Worm (Caenorhabditis elegans): ENCODE data around the gene C27A2.7.

The C27A2.7 gene

DNA sequence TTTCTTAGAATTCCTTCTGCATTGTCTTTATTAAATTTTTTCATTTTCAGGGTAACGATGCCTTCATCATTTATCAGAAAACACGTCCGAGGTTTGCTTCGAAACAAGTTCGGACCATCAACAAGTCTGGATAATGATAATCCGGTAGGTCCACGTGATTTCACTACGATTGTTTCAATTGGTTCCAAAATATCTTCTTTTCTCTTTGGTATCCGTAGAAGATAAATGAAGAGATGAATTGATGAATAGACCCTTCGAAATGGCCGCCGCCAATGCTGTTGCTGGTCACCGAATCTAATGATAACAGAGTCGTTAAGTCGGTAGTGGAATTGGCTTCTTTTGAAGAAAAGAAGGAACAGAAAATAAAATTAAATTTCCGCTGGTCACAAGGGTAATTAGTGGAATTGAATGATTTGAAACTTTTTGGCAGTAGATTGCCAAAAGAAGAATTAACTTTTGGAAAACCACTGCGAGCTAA lies 21.3 kb downstream of the C27A2.7 start, which contains the start of gene F33G12.6:
Gene F33G12.6, plus strand, starts transcription at position 51 of the 478 bp plus-strand sequence.
- TF ChIP-seq nhr-12 (tag; optimal IDR thresholded peaks at IDR 0.05) (no peak), ces-1 (GFP tag; optimal IDR thresholded peaks at IDR 0.05) (peak; percentile 17)

ce11 chrII:5049249-5049648 lies 21.9 kb downstream of the C27A2.7 start:
- TF ChIP-seq lin-13 (tag; optimal IDR thresholded peaks at IDR 0.05) (no peak), sptf-1 (tag; optimal IDR thresholded peaks at IDR 0.05) (no peak), unc-39 (tag; optimal IDR thresholded peaks at IDR 0.05) (no peak), mls-2 (tag; optimal IDR thresholded peaks at IDR 0.05) (no peak), nhr-237 (tag; optimal IDR thresholded peaks at IDR 0.05) (no peak), snpc-4 (tag; optimal IDR thresholded peaks at IDR 0.05) (no peak), ces-1 (GFP tag; optimal IDR thresholded peaks at IDR 0.05) (no peak), ceh-83 (GFP tag; optimal IDR thresholded peaks at IDR 0.05) (no peak), cnd-1 (tag; optimal IDR thresholded peaks at IDR 0.05) (no peak), ham-2 (GFP tag; optimal IDR thresholded peaks at IDR 0.05) (no peak), unc-120 (tag; optimal IDR thresholded peaks at IDR 0.05; ENCODE audit: poor library complexity, severe bottlenecking) (no peak), unc-62 (GFP tag; optimal IDR thresholded peaks at IDR 0.05) (no peak), flh-1 (GFP tag; optimal IDR thresholded peaks at IDR 0.05) (no peak), pha-4 (tag; optimal IDR thresholded peaks at IDR 0.05) (no peak), drap-1 (GFP tag; optimal IDR thresholded peaks at IDR 0.05) (no peak), ceh-39 (tag; optimal IDR thresholded peaks at IDR 0.05) (no peak), zip-8 (tag; optimal IDR thresholded peaks at IDR 0.05) (no peak), tbx-8 (GFP tag; optimal IDR thresholded peaks at IDR 0.05) (no peak), ceh-43 (GFP tag; optimal IDR thresholded peaks at IDR 0.05) (no peak), lsy-2 (tag; optimal IDR thresholded peaks at IDR 0.05) (no peak)

DNA sequence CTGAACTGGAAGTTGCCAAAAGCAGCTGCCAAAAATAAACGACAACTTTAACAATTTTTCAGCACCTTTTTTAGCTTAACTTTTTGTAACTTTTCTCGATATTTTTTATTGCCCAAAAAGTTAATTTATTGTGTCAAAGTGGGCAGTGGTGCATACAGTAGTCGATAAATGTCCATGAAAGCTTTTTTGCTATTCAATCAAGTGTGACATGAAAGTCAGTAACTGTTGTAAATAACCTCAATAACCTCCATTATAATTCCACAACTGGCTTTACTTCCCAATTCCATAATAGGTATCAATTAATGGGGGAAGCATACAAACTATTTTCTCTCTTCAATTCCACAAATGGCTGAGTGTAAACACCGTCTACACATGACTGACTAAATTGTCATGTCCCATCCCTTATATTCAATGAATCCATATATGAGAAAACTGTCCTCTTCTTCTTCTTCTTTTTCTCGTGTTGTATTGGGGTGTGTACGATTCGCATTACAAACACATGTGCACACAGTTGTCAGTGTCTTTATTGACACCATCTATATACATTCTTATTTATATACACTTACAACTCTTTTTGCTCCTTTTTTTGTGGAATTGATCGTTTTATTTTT lies 22.9 kb downstream of the C27A2.7 start:
- TF ChIP-seq ceh-39 (tag; optimal IDR thresholded peaks at IDR 0.05): no peak
- no peak for TF ChIP-seq elt-1 (tag; optimal IDR thresholded peaks at IDR 0.05; ENCODE audit: borderline replicate concordance, insufficient read depth)
- no peak for TF ChIP-seq flh-1 (GFP tag; optimal IDR thresholded peaks at IDR 0.05)
- no peak for TF ChIP-seq ceh-43 (GFP tag; optimal IDR thresholded peaks at IDR 0.05)
- TF ChIP-seq zip-8 (tag; optimal IDR thresholded peaks at IDR 0.05): no peak
- TF ChIP-seq sem-2 (GFP tag; optimal IDR thresholded peaks at IDR 0.05): no peak

DNA sequence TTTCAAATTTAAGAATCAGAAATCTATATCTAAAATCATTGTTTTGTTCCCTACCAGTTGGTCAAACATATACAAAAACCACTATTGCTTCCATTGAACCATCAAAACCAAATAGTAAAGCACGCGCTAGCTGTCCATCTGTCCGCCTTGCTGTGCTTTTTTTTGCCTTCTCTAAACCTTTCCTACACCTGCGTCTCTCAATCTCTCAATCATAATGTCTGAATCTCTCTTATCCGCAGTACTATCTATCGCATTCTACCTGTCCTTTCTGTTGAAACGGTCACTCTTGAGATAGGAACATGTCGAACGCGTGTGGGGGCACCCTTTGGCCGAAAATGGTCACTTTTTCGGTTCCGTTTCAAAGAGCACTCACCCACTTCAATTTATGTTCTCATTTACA lies 23.9 kb downstream of the C27A2.7 start:
- TF ChIP-seq elt-1 (tag; optimal IDR thresholded peaks at IDR 0.05; ENCODE audit: borderline replicate concordance, insufficient read depth): no peak
- TF ChIP-seq ceh-43 (GFP tag; optimal IDR thresholded peaks at IDR 0.05): no peak
- TF ChIP-seq unc-62 (GFP tag; optimal IDR thresholded peaks at IDR 0.05): peak; percentile 6
- TF ChIP-seq elt-3 (tag; optimal IDR thresholded peaks at IDR 0.05): no peak
- TF ChIP-seq nhr-2 (tag; optimal IDR thresholded peaks at IDR 0.05): peak; percentile 60
- TF ChIP-seq ham-2 (GFP tag; optimal IDR thresholded peaks at IDR 0.05): peak; percentile 2
- TF ChIP-seq nhr-237 (tag; optimal IDR thresholded peaks at IDR 0.05): no peak
- no peak for TF ChIP-seq sptf-1 (tag; optimal IDR thresholded peaks at IDR 0.05)
- peak; percentile 22 for TF ChIP-seq lsy-2 (tag; optimal IDR thresholded peaks at IDR 0.05)
- TF ChIP-seq mls-2 (tag; optimal IDR thresholded peaks at IDR 0.05): no peak
- TF ChIP-seq drap-1 (GFP tag; optimal IDR thresholded peaks at IDR 0.05): no peak
- no peak for TF ChIP-seq M03D4.4 (tag; optimal IDR thresholded peaks at IDR 0.05)
- TF ChIP-seq nhr-28 (tag; optimal IDR thresholded peaks at IDR 0.05): no peak
- no peak for TF ChIP-seq snpc-4 (tag; optimal IDR thresholded peaks at IDR 0.05)
- TF ChIP-seq unc-39 (tag; optimal IDR thresholded peaks at IDR 0.05): no peak
- TF ChIP-seq lin-32 (GFP tag; optimal IDR thresholded peaks at IDR 0.05): peak; percentile 33
- TF ChIP-seq hlh-1 (tag; optimal IDR thresholded peaks at IDR 0.05): no peak
- no peak for TF ChIP-seq bed-3 (GFP tag; optimal IDR thresholded peaks at IDR 0.05)
- no peak for TF ChIP-seq pha-4 (tag; optimal IDR thresholded peaks at IDR 0.05)
- no peak for TF ChIP-seq mep-1 (tag; optimal IDR thresholded peaks at IDR 0.05)
- TF ChIP-seq unc-120 (tag; optimal IDR thresholded peaks at IDR 0.05; ENCODE audit: poor library complexity, severe bottlenecking): no peak
- TF ChIP-seq mab-5 (tag; optimal IDR thresholded peaks at IDR 0.05): no peak
